Worm (Caenorhabditis elegans) whole organism, midembryonic: Measurements from ENCODE around the gene H42K12.3.

Experiments used
- T22C8.4 ChIP-seq: fragments of 200-800 bp; sonication (Bioruptor generic); IDR thresholded peaks from 2 replicates; pipeline ENCODE4 v1.3.6; 2022; ENCODE audit warnings: missing genetic modification characterization, missing compliant biosample characterization
- flt-1 ChIP-seq: fragments of 200-800 bp; sonication (Bioruptor generic); IDR thresholded peaks from 2 replicates; pipeline ENCODE4 v1.3.6; 2022; ENCODE audit warnings: missing genetic modification characterization, missing compliant biosample characterization
- klf-2 ChIP-seq: fragments of 200-800 bp; sonication (Bioruptor generic); conservative IDR thresholded peaks from 2 replicates; pipeline ENCODE4 v1.3.6; 2022; ENCODE audit warnings: missing genetic modification reagents, missing genetic modification characterization, missing compliant biosample characterization
- med-1 ChIP-seq: sonication (generic microtip); optimal IDR thresholded peaks from 2 replicates; lab custom pipeline; 2017; ENCODE audit warnings: missing genetic modification characterization, mild to moderate bottlenecking, missing compliant biosample characterization, antibody characterized with exemption, missing genetic modification reagents; ENCODE audit not compliant: insufficient read depth
- ref-1 ChIP-seq: fragments of 200-800 bp; sonication (Bioruptor generic); conservative IDR thresholded peaks from 2 replicates; pipeline ENCODE4 v1.3.6; 2022; ENCODE audit warnings: missing genetic modification reagents, missing genetic modification characterization, missing compliant biosample characterization
- ztf-23 ChIP-seq: fragments of 200-800 bp; sonication (Bioruptor generic); IDR thresholded peaks from 2 replicates; pipeline ENCODE4 v1.3.6; 2022; ENCODE audit warnings: missing genetic modification reagents, missing genetic modification characterization, missing compliant biosample characterization
- ztf-29 ChIP-seq: fragments of 200-800 bp; sonication (Bioruptor generic); IDR thresholded peaks from 2 replicates; pipeline ENCODE4 v1.3.6; 2022; ENCODE audit warnings: missing genetic modification reagents, missing genetic modification characterization, missing compliant biosample characterization

- no peak for TF ChIP-seq ref-1
- TF ChIP-seq T22C8.4 (GFP tag; lab: Robert Waterston, UW) = no peak
- no peak for TF ChIP-seq ztf-29 (GFP tag; lab: Robert Waterston, UW)
- no peak for TF ChIP-seq flt-1 (GFP tag; lab: Robert Waterston, UW)
- TF ChIP-seq med-1 (GFP tag; lab: Kevin White, UChicago) = no peak
- TF ChIP-seq ztf-23 (GFP tag; lab: Robert Waterston, UW) = no peak
- TF ChIP-seq klf-2 (GFP tag; lab: Robert Waterston, UW) = no peak
Observed at ce11 chrX:1329847-1330246, 18.7 kb downstream of the H42K12.3 start, which contains the start of gene F21E9.2.
